Fruit fly (Drosophila melanogaster) whole organism, prepupa: ENCODE results near the gene CG43292.
A peak's percentile ranks its signal among the peaks of the same experiment; 100 is the strongest.

Experiments used
- CG11762 ChIP-seq: fragments of 200-800 bp; sonication (Bioruptor generic); optimal IDR thresholded peaks from 3 replicates; lab custom pipeline; 2016; ENCODE audit warnings: missing biosample characterization, missing genetic modification characterization; ENCODE audit not compliant: insufficient read depth
- CG11902 ChIP-seq: fragments of 200-800 bp; sonication (Bioruptor generic); optimal IDR thresholded peaks from 3 replicates; lab custom pipeline; 2016; ENCODE audit warnings: missing biosample characterization, missing genetic modification characterization
- CG15336 ChIP-seq: fragments of 200-800 bp; sonication (Bioruptor generic); IDR thresholded peaks from 2 replicates; pipeline ENCODE4 v1.3.6; 2022; ENCODE audit warnings: missing biosample characterization, missing genetic modification characterization
- CG16779 ChIP-seq: fragments of 200-800 bp; sonication (Bioruptor generic); optimal IDR thresholded peaks from 3 replicates; lab custom pipeline; 2017; ENCODE audit warnings: missing biosample characterization, mild to moderate bottlenecking, missing genetic modification characterization
- CG31627 ChIP-seq: fragments of 200-800 bp; sonication (Bioruptor generic); optimal IDR thresholded peaks from 3 replicates; lab custom pipeline; 2016; ENCODE audit warnings: missing biosample characterization, missing genetic modification characterization
- CG32006 ChIP-seq: fragments of 200-800 bp; sonication (Bioruptor generic); optimal IDR thresholded peaks from 3 replicates; lab custom pipeline; 2017; ENCODE audit warnings: missing biosample characterization, mild to moderate bottlenecking, missing genetic modification characterization
- CG34406 ChIP-seq: fragments of 200-800 bp; sonication (Bioruptor generic); optimal IDR thresholded peaks from 3 replicates; lab custom pipeline; 2016; ENCODE audit warnings: missing biosample characterization, missing genetic modification characterization
- CG4318 ChIP-seq: fragments of 200-800 bp; sonication (Bioruptor generic); optimal IDR thresholded peaks from 3 replicates; lab custom pipeline; 2017; ENCODE audit warnings: missing biosample characterization, mild to moderate bottlenecking, missing genetic modification characterization
- CG6792 ChIP-seq: fragments of 200-800 bp; sonication (Bioruptor generic); optimal IDR thresholded peaks from 3 replicates; lab custom pipeline; 2016; ENCODE audit warnings: missing biosample characterization, missing genetic modification characterization
- CG6808 ChIP-seq: fragments of 200-800 bp; sonication (Bioruptor generic); optimal IDR thresholded peaks from 3 replicates; lab custom pipeline; 2017; ENCODE audit warnings: missing biosample characterization, missing genetic modification characterization, mild to moderate bottlenecking, moderate library complexity, missing genetic modification reagents
- CG6854 ChIP-seq: fragments of 200-800 bp; sonication (Bioruptor generic); optimal IDR thresholded peaks from 2 replicates; lab custom pipeline; 2017; ENCODE audit warnings: missing biosample characterization, mild to moderate bottlenecking, missing genetic modification characterization
- CG8319 ChIP-seq: fragments of 200-800 bp; sonication (Bioruptor generic); optimal IDR thresholded peaks from 3 replicates; lab custom pipeline; 2016; ENCODE audit warnings: missing biosample characterization, missing genetic modification characterization
- CG9139 ChIP-seq: fragments of 200-800 bp; sonication (Bioruptor generic); optimal IDR thresholded peaks from 3 replicates; lab custom pipeline; 2017; ENCODE audit warnings: missing biosample characterization, mild to moderate bottlenecking, missing genetic modification characterization
- Eip78C ChIP-seq: fragments of 200-800 bp; sonication (Bioruptor generic); peaks from one replicate; lab custom pipeline; 2016; ENCODE audit warnings: missing biosample characterization, missing genetic modification characterization
- Eip93F ChIP-seq: fragments of 200-800 bp; sonication (Bioruptor generic); optimal IDR thresholded peaks from 2 replicates; lab custom pipeline; 2016; ENCODE audit warnings: missing biosample characterization, mild to moderate bottlenecking, missing genetic modification characterization
- Gug ChIP-seq: fragments of 200-800 bp; sonication (Bioruptor generic); IDR thresholded peaks from 2 replicates; pipeline ENCODE4 v1.3.6; 2022; ENCODE audit warnings: missing biosample characterization, missing genetic modification characterization
- Hr38 ChIP-seq: sonication (Bioruptor generic); optimal IDR thresholded peaks from 2 replicates; lab custom pipeline; 2016; ENCODE audit warnings: missing biosample characterization, missing genetic modification characterization
- Hr4 ChIP-seq: fragments of 200-800 bp; sonication (Bioruptor generic); optimal IDR thresholded peaks from 3 replicates; lab custom pipeline; 2016; ENCODE audit warnings: missing biosample characterization, missing genetic modification characterization
- Lpt ChIP-seq: fragments of 200-800 bp; sonication (Bioruptor generic); optimal IDR thresholded peaks from 3 replicates; lab custom pipeline; 2016; ENCODE audit warnings: missing biosample characterization, missing genetic modification characterization
- Met ChIP-seq: fragments of 200-800 bp; sonication (Bioruptor generic); optimal IDR thresholded peaks from 3 replicates; lab custom pipeline; 2016; ENCODE audit warnings: missing biosample characterization, missing genetic modification characterization
- OdsH ChIP-seq: fragments of 200-800 bp; sonication (Bioruptor generic); optimal IDR thresholded peaks from 3 replicates; lab custom pipeline; 2016; ENCODE audit warnings: missing biosample characterization, missing genetic modification characterization
- Smox ChIP-seq: fragments of 200-800 bp; sonication (Bioruptor generic); optimal IDR thresholded peaks from 3 replicates; lab custom pipeline; 2016; ENCODE audit warnings: missing biosample characterization, missing genetic modification characterization
- Sox102F ChIP-seq: fragments of 200-800 bp; sonication (Bioruptor generic); optimal IDR thresholded peaks from 2 replicates; lab custom pipeline; 2016; ENCODE audit warnings: missing biosample characterization, mild to moderate bottlenecking, missing genetic modification characterization
- Sox14 ChIP-seq: fragments of 200-800 bp; sonication (Bioruptor generic); optimal IDR thresholded peaks from 3 replicates; lab custom pipeline; 2016; ENCODE audit warnings: missing biosample characterization, missing genetic modification characterization
- Sox15 ChIP-seq: fragments of 200-800 bp; sonication (Bioruptor generic); optimal IDR thresholded peaks from 3 replicates; lab custom pipeline; 2016; ENCODE audit warnings: missing biosample characterization, missing genetic modification characterization
- achi ChIP-seq: fragments of 200-800 bp; sonication (Bioruptor generic); optimal IDR thresholded peaks from 3 replicates; lab custom pipeline; 2016; ENCODE audit warnings: missing biosample characterization, missing genetic modification characterization
- acj6 ChIP-seq: fragments of 200-800 bp; sonication (Bioruptor generic); optimal IDR thresholded peaks from 3 replicates; lab custom pipeline; 2016; ENCODE audit warnings: missing biosample characterization, missing genetic modification characterization
- dac ChIP-seq: fragments of 200-800 bp; sonication (Bioruptor generic); optimal IDR thresholded peaks from 2 replicates; lab custom pipeline; 2017; ENCODE audit warnings: missing biosample characterization, mild to moderate bottlenecking, missing genetic modification characterization
- dsx ChIP-seq: fragments of 200-800 bp; optimal IDR thresholded peaks from 3 replicates; lab custom pipeline; 2019; ENCODE audit warnings: missing biosample characterization, mild to moderate bottlenecking, missing genetic modification characterization, moderate library complexity; ENCODE audit not compliant: poor library complexity, severe bottlenecking
- eg ChIP-seq: fragments of 200-800 bp; sonication (Bioruptor generic); IDR thresholded peaks from 3 replicates; pipeline ENCODE4 v1.3.6; 2022; ENCODE audit warnings: missing biosample characterization, missing genetic modification characterization
- esn ChIP-seq: fragments of 200-800 bp; sonication (Bioruptor generic); optimal IDR thresholded peaks from 2 replicates; lab custom pipeline; 2016; ENCODE audit warnings: missing biosample characterization, mild to moderate bottlenecking, missing genetic modification characterization, moderate library complexity
- fd59A ChIP-seq: fragments of 200-800 bp; sonication (Bioruptor generic); optimal IDR thresholded peaks from 2 replicates; lab custom pipeline; 2017; ENCODE audit warnings: missing biosample characterization, mild to moderate bottlenecking, missing genetic modification characterization, missing genetic modification reagents
- fd85E ChIP-seq: fragments of 200-800 bp; sonication (Bioruptor generic); optimal IDR thresholded peaks from 3 replicates; lab custom pipeline; 2016; ENCODE audit warnings: missing biosample characterization, missing genetic modification characterization
- lz ChIP-seq: fragments of 200-800 bp; sonication (Bioruptor generic); optimal IDR thresholded peaks from 3 replicates; lab custom pipeline; 2016; ENCODE audit warnings: missing biosample characterization, missing genetic modification characterization
- net ChIP-seq: fragments of 200-800 bp; sonication (Bioruptor generic); optimal IDR thresholded peaks from 3 replicates; lab custom pipeline; 2016; ENCODE audit warnings: missing biosample characterization, missing genetic modification characterization
- pdm3 ChIP-seq: fragments of 200-800 bp; sonication (Bioruptor generic); optimal IDR thresholded peaks from 3 replicates; lab custom pipeline; 2016; ENCODE audit warnings: missing biosample characterization, missing genetic modification characterization
- spab ChIP-seq: fragments of 200-800 bp; sonication (Bioruptor generic); optimal IDR thresholded peaks from 2 replicates; lab custom pipeline; 2017; ENCODE audit warnings: missing biosample characterization, mild to moderate bottlenecking, missing genetic modification characterization, missing genetic modification reagents
- ss ChIP-seq, 2 experiments: fragments of 200-800 bp; sonication (Bioruptor generic); optimal IDR thresholded peaks; 2 replicates in 1 of 2; 3 replicates in 1 of 2; lab custom pipeline; 2017 to 2018; ENCODE audit warnings: mild to moderate bottlenecking in 2 of 2, missing biosample characterization in 2 of 2, missing genetic modification characterization in 2 of 2, moderate library complexity in 1 of 2
- svp ChIP-seq: fragments of 200-800 bp; sonication (Bioruptor generic); peaks from one replicate; lab custom pipeline; 2016; ENCODE audit warnings: missing biosample characterization, missing genetic modification characterization
- vri ChIP-seq: fragments of 200-800 bp; sonication (Bioruptor generic); optimal IDR thresholded peaks from 3 replicates; lab custom pipeline; 2016; ENCODE audit warnings: missing biosample characterization, mild to moderate bottlenecking, missing genetic modification characterization

Gene CG43292

DNA sequence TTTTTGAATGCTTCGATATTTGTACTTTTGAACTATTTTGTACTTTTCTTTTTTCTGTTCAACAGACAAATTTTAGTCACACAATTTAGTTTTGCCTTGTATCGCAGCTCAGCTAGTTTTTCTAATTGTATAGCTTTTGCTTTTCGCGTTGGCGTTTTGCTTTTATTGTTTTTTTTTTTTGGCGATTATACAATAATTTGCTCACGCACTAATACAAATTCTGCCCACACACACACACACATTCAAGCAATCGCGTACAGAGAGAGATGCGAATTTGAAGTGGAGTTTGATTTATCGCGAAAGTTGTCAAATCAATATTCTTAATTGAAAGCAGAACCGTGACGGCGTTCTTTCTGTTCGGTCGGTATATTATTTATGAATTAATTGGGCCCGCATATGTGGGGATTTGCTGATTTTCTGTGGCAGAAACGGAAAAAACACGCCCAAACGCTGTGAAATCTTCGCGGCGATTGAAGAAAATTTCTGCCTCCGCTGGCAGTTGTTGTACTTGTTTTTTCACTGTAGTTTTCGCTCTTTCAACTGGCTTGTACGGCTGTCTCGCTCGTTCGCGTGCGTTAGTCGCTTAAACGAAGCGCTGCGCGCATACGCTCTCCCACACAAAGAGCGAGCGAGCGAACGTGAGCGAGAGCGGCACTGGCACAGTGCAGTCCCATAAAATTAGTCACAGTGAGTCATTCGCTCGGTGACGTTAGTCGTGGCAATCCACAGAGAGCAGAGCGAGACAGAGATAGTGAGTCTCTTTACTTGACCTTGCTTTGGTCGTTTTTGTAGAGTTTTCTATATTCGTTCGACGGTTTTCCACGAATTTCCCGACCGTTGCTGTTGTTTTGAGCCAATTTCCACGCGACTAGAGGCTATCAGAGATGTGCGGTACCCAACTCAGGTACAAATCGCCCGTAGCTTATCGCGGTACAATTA, 40.4 kb upstream of the CG43292 start, which contains the start of gene Rac2 (continued):
- TF ChIP-seq fd59A (GFP tag; lab: Kevin White, UChicago) (no peak), dsx (GFP tag; lab: Kevin White, UChicago) (peak; percentile 52), Sox15 (GFP tag; lab: Kevin White, UChicago) (no peak), CG4318 (GFP tag; lab: Kevin White, UChicago) (peak; percentile 4), CG11762 (GFP tag; lab: Kevin White, UChicago) (peak; percentile 22), CG9139 (GFP tag; lab: Kevin White, UChicago) (peak; percentile 59), CG6792 (GFP tag; lab: Kevin White, UChicago) (no peak), ss (GFP tag; optimal IDR thresholded peaks at IDR 0.05; lab: Kevin White, UChicago) (peak; percentile 66 to 70), Sox14 (GFP tag; lab: Kevin White, UChicago) (peak; percentile 67), CG8319 (GFP tag; lab: Kevin White, UChicago) (no peak), CG6808 (GFP tag; lab: Kevin White, UChicago) (peak; percentile 51), Eip93F (no peak), fd85E (GFP tag; lab: Kevin White, UChicago) (peak; percentile 40), Hr4 (peak; percentile 67), CG11902 (no peak), Sox102F (GFP tag; lab: Kevin White, UChicago) (peak; percentile 28), net (GFP tag; lab: Kevin White, UChicago) (peak; percentile 69), dac (peak; percentile 21), achi (peak; percentile 58), CG31627 (peak; percentile 40), CG32006 (GFP tag; lab: Kevin White, UChicago) (peak; percentile 76), Met (GFP tag; lab: Kevin White, UChicago) (peak; percentile 20), spab (GFP tag; lab: Kevin White, UChicago) (peak; percentile 14), OdsH (GFP tag; lab: Kevin White, UChicago) (peak; percentile 19), CG6854 (peak; percentile 51), pdm3 (GFP tag; lab: Kevin White, UChicago) (peak; percentile 41), CG16779 (tag; lab: Kevin White, UChicago) (peak; percentile 9), acj6 (GFP tag; lab: Kevin White, UChicago) (peak; percentile 22), vri (GFP tag; lab: Kevin White, UChicago) (peak; percentile 78), svp (GFP tag; lab: Kevin White, UChicago) (peak; percentile 88), Lpt (GFP tag; lab: Kevin White, UChicago) (peak; percentile 54), esn (GFP tag; lab: Kevin White, UChicago) (peak; percentile 42)

DNA sequence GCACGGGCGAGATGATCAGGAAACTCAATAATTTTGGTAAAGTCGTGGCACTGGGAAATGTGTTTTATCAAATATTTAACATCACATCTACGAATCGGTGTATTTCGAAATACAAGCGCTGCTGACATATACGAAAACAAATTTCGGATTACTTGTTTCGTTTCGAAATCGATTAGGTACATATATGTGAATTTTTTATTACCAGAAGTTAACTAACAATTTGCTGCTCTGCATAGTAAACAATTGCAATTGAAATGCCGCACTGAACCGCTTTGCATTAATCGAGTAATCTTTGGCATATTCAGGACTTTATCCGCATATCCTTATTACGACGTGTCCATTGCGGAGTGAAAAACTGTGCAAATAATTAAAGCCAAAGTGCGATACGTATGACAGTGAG, 38.0 kb upstream of the CG43292 start, which contains the start of gene CG14835:
CG14835 (minus strand) TSS at position 101 of the 400 bp plus-strand sequence.
- no peak for TF ChIP-seq CG34406 (GFP tag; lab: Kevin White, UChicago)
- TF ChIP-seq Eip78C (GFP tag; lab: Kevin White, UChicago), result no peak
- no peak for TF ChIP-seq Hr38 (GFP tag; lab: Kevin White, UChicago)
- no peak for TF ChIP-seq spab (GFP tag; lab: Kevin White, UChicago)
- no peak for TF ChIP-seq Met (GFP tag; lab: Kevin White, UChicago)
- TF ChIP-seq Gug (GFP tag; lab: Robert Waterston, UW), result no peak
- TF ChIP-seq, all 60 proteins: peak for 0

DNA sequence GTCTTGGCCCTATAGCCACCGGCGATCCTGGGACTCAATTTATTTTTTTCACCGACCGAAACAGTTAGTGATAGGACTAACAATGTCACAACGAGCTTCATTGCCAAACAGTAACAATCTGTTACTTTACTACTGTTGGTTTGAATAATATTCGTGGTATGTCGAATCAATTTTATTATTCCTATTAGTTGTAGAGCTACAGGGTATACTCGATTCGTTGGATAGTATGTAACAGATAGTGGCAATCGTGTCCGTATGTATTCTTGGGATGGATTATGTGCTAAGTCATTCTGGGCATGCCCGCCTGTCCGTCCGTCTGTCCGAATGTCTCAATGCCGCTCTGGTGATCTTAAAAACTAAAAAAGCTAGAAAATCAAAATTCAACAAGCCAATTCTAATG, 36.1 kb upstream of the CG43292 start, which contains the start of gene sphinx1:
sphinx1 (minus strand) TSS at position 101 of the 400 bp plus-strand sequence.
- TF ChIP-seq acj6 (GFP tag; lab: Kevin White, UChicago), result no peak
- TF ChIP-seq spab (GFP tag; lab: Kevin White, UChicago), result no peak
- TF ChIP-seq ss (GFP tag; optimal IDR thresholded peaks at IDR 0.05; lab: Kevin White, UChicago), result no peak
- no peak for TF ChIP-seq vri (GFP tag; lab: Kevin White, UChicago)
- no peak for TF ChIP-seq lz (GFP tag; lab: Kevin White, UChicago)
- TF ChIP-seq CG31627, result no peak
- TF ChIP-seq Lpt (GFP tag; lab: Kevin White, UChicago), result no peak
- TF ChIP-seq CG15336 (GFP tag; lab: Robert Waterston, UW), result no peak
- TF ChIP-seq CG6854, result no peak
- no peak for TF ChIP-seq Met (GFP tag; lab: Kevin White, UChicago)
- TF ChIP-seq Smox (GFP tag; lab: Kevin White, UChicago), result no peak
- no peak for TF ChIP-seq eg (GFP tag; lab: Robert Waterston, UW)
